Worm (Caenorhabditis elegans): Measurements from ENCODE around the gene cnc-11.

The cnc-11 gene

DNA sequence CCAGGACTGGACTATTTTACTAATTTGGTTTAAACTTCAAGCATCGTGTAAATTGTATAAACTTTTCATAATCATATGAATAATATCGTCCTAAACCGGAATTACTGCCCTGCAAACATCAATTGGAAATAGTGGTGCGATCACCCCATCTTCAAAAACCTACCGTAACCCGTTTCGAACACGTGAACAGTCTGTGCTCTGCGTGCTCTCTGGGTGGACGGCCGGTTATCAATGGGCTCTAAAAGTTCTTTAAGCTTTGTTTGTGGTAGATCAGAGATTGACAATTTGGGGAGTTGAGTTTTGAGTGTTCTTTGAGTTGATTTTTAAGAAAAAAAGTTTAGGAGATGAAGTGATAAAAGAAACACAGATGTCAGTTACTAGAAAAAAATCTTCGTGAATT, 14.5 kb downstream of the cnc-11 start (continued):
- TF ChIP-seq efl-1 (GFP tag; optimal IDR thresholded peaks at IDR 0.05): no peak
- no peak for TF ChIP-seq lag-1 (GFP tag; IDR thresholded peaks at IDR 0.05)

DNA sequence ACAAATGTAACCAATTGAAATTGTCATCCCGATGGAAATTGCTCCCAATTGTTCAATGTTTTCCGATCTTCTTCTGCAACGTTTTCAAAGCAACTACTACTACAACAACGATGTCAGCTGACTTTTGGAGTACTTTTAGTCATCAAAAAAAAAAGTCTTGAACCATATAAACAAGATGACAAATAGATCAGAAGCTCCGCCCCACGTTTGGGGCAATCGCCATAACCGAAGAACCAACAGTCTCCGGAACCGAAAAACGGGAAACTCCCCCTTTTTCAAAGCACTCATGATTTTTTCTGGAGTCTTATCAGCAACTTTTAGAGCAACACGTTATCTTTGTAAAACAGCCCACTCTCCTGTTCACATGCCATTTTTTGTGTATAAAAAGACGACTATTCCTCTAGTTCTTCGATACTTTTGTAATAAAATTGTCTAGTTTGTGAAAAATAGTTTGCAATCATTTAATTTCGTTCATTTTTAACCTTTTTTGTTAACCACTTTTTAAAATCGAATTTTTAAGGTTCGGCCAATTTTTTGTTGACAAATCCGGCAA, 17.3 kb downstream of the cnc-11 start:
- TF ChIP-seq nhr-80 (tag; optimal IDR thresholded peaks at IDR 0.05) (peak; percentile 79), F57C9.4 (tag; optimal IDR thresholded peaks at IDR 0.05) (no peak), cebp-1 (GFP tag; IDR thresholded peaks at IDR 0.05) (no peak), cebp-1 (tag; optimal IDR thresholded peaks at IDR 0.05) (no peak), B0336.3 (GFP tag; IDR thresholded peaks at IDR 0.05) (0 out of 2 replicates have a peak, but pooled peaks have one; percentile 16)

DNA sequence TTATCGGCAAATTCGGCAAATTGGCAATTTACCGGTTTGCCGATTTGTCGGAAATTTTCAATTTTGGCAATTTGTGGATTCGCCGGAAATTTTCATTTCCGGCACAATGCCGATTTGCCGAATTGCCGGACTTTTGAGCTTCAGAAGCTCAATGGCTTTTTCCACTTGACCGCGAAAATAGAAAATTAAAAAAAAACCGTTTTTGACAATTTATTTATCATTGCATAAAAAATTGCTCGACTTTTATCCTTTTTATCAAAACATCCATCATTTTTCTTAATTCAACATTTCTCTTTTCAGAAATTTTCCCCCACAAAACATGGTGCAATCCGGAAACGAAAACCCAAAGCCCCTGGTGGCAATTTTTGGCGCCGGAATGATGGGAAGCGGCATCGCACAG, 17.9 kb downstream of the cnc-11 start, which contains the start of gene hacd-1:
Gene hacd-1, plus strand, starts transcription at position 301 of the 400 bp plus-strand sequence.
- TF ChIP-seq lin-40 (tag; optimal IDR thresholded peaks at IDR 0.05) (no peak), lag-1 (GFP tag; IDR thresholded peaks at IDR 0.05) (no peak), cebp-1 (GFP tag; IDR thresholded peaks at IDR 0.05) (no peak), cebp-1 (tag; optimal IDR thresholded peaks at IDR 0.05) (no peak), efl-1 (GFP tag; optimal IDR thresholded peaks at IDR 0.05) (no peak), sea-2 (GFP tag; IDR thresholded peaks at IDR 0.05) (no peak), T07F8.4 (tag; optimal IDR thresholded peaks at IDR 0.05) (no peak), atf-7 (tag; optimal IDR thresholded peaks at IDR 0.05) (no peak), chd-7 (tag; optimal IDR thresholded peaks at IDR 0.05) (no peak), hsf-1 (GFP tag; IDR thresholded peaks at IDR 0.05) (no peak), lir-1 (GFP tag; conservative IDR thresholded peaks at IDR 0.05) (no peak), ztf-6 (GFP tag; IDR thresholded peaks at IDR 0.05) (no peak), B0035.1 (tag; optimal IDR thresholded peaks at IDR 0.05) (no peak), Y79H2A.3 (GFP tag; conservative IDR thresholded peaks at IDR 0.05) (no peak), Y95B8A.8 (GFP tag; IDR thresholded peaks at IDR 0.05) (no peak), Y56A3A.18 (GFP tag; IDR thresholded peaks at IDR 0.05) (no peak), unc-62 (GFP tag; optimal IDR thresholded peaks at IDR 0.05) (no peak), attf-5 (GFP tag; optimal IDR thresholded peaks at IDR 0.05) (no peak), mxl-1 (tag; optimal IDR thresholded peaks at IDR 0.05) (no peak)

DNA sequence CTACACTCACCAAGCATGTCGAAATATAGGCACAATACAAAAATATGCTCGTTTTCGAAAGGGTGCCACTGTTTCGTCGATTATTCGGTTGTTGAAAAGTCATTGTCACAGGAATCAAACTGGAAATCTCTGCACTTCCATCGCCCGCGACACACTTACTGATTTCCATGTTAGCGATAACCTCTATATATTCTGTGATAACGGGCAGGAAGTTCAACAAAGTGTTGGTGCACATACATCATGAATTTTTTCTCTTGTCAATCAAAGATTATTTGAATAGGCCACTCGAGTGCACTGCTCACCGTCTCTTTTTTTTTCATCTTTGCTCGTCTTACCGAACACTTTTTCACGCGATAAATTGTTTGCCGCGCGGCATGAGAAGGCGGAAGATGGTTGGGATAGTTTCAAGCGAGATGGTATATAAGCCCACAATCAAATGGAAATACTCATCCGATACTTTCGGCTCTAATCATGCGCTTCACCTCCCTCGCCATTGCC, 22.4 kb downstream of the cnc-11 start, which contains the start of the genes fpn-1.2 and pqn-54:
Gene fpn-1.2, minus strand, starts transcription at position 157 of the 498 bp plus-strand sequence.
Gene pqn-54, plus strand, starts transcription at position 448 of the 498 bp plus-strand sequence.
- TF ChIP-seq F22D6.2 (tag; optimal IDR thresholded peaks at IDR 0.05): no peak
- TF ChIP-seq atf-7 (tag; optimal IDR thresholded peaks at IDR 0.05): peak; percentile 9
- no peak for TF ChIP-seq lir-1 (GFP tag; conservative IDR thresholded peaks at IDR 0.05)
- TF ChIP-seq nhr-80 (tag; optimal IDR thresholded peaks at IDR 0.05): peak; percentile 87

DNA sequence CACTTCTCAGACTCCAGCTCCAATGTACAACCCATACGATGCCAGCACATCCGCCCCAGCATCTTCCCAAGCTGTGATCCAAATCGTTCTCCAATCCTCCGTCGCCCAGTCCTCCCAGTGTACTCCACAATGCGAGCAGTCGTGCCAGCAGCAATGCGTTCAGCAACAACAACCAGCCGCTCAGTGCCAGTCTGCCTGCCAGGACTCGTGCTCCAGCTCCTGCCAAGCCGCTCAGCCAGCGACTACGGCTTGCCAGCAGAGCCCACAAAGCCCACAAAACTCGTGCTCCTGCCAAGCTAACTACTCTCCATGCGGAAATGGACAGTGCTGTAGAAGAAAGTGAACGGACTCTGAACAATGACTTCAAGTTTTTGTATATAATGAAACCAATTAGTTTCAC, 23.8 kb downstream of the cnc-11 start:
- TF ChIP-seq egrh-3 (GFP tag; IDR thresholded peaks at IDR 0.05) (peak; percentile 81), hmg-20 (GFP tag; IDR thresholded peaks at IDR 0.05) (no peak), mcd-1 (GFP tag; IDR thresholded peaks at IDR 0.05) (no peak), K12H6.12 (tag; optimal IDR thresholded peaks at IDR 0.05) (no peak), zfh-2 (GFP tag; conservative IDR thresholded peaks at IDR 0.05) (peak; percentile 81), aptf-3 (GFP tag; IDR thresholded peaks at IDR 0.05) (no peak), unc-62 (GFP tag; optimal IDR thresholded peaks at IDR 0.05) (no peak), F37B4.10 (GFP tag; IDR thresholded peaks at IDR 0.05) (0 out of 2 replicates have a peak, but pooled peaks have one; percentile 18), efl-1 (GFP tag; optimal IDR thresholded peaks at IDR 0.05) (no peak), fkh-3 (tag; optimal IDR thresholded peaks at IDR 0.05) (peak; percentile 39), ceh-79 (tag; optimal IDR thresholded peaks at IDR 0.05) (no peak), egl-18 (GFP tag; IDR thresholded peaks at IDR 0.05) (no peak), Y79H2A.3 (GFP tag; conservative IDR thresholded peaks at IDR 0.05) (no peak)
